Fruit fly (Drosophila melanogaster) whole organism, embryonic: ENCODE measurements around the gene HINT1.

Experiments used
- ATbp ChIP-seq: fragments of 200-800 bp; sonication (Bioruptor generic); optimal IDR thresholded peaks from 2 replicates; lab custom pipeline; 2017; ENCODE audit warnings: missing biosample characterization, mild to moderate bottlenecking, missing genetic modification characterization, missing genetic modification reagents
- Aef1 ChIP-seq: fragments of 200-800 bp; sonication (Bioruptor generic); IDR thresholded peaks from 3 replicates; pipeline ENCODE4 v1.3.6; 2022; ENCODE audit warnings: missing biosample characterization, missing genetic modification characterization
- CG11560 ChIP-seq: fragments of 200-800 bp; sonication (Bioruptor generic); IDR thresholded peaks from 3 replicates; pipeline ENCODE4 v1.3.6; 2022; ENCODE audit warnings: missing biosample characterization, missing genetic modification characterization
- CG12104 ChIP-seq: fragments of 200-800 bp; sonication (Bioruptor generic); optimal IDR thresholded peaks from 3 replicates; lab custom pipeline; 2016; ENCODE audit warnings: missing biosample characterization, missing genetic modification characterization
- CG12299 ChIP-seq: fragments of 200-800 bp; sonication (Bioruptor generic); optimal IDR thresholded peaks from 2 replicates; lab custom pipeline; 2018; ENCODE audit warnings: missing biosample characterization, mild to moderate bottlenecking, missing genetic modification characterization
- CG12942 ChIP-seq: fragments of 200-800 bp; sonication (Bioruptor generic); optimal IDR thresholded peaks from 3 replicates; lab custom pipeline; 2016; ENCODE audit warnings: missing biosample characterization, missing genetic modification characterization
- CG15514 ChIP-seq: fragments of 200-800 bp; sonication (Bioruptor generic); optimal IDR thresholded peaks from 3 replicates; lab custom pipeline; 2017; ENCODE audit warnings: missing biosample characterization, missing genetic modification characterization, mild to moderate bottlenecking, moderate library complexity, missing genetic modification reagents
- CG17802 ChIP-seq: fragments of 200-800 bp; sonication (Bioruptor generic); optimal IDR thresholded peaks from 2 replicates; lab custom pipeline; 2018; ENCODE audit warnings: missing biosample characterization, mild to moderate bottlenecking, missing genetic modification characterization, moderate library complexity
- CG18011 ChIP-seq: fragments of 200-800 bp; sonication (Bioruptor generic); optimal IDR thresholded peaks from 2 replicates; lab custom pipeline; 2017; ENCODE audit warnings: missing biosample characterization, missing genetic modification characterization, mild to moderate bottlenecking, moderate library complexity, missing genotype
- CG18599 ChIP-seq: fragments of 200-800 bp; sonication (Bioruptor generic); optimal IDR thresholded peaks from 3 replicates; lab custom pipeline; 2017; ENCODE audit warnings: missing biosample characterization, missing genetic modification characterization, mild to moderate bottlenecking, moderate library complexity, missing genetic modification reagents
- CG31365 ChIP-seq: fragments of 200-800 bp; sonication (Bioruptor generic); optimal IDR thresholded peaks from 2 replicates; lab custom pipeline; 2018; ENCODE audit warnings: missing biosample characterization, mild to moderate bottlenecking, missing genetic modification characterization
- CG31388 ChIP-seq: fragments of 200-800 bp; sonication (Bioruptor generic); optimal IDR thresholded peaks from 2 replicates; lab custom pipeline; 2016; ENCODE audit warnings: missing biosample characterization, missing genetic modification characterization
- CG3163 ChIP-seq: fragments of 200-800 bp; sonication (Bioruptor generic); optimal IDR thresholded peaks from 3 replicates; lab custom pipeline; 2016; ENCODE audit warnings: missing biosample characterization, missing genetic modification characterization
- CG4404 ChIP-seq: fragments of 200-800 bp; sonication (Bioruptor generic); IDR thresholded peaks from 2 replicates; pipeline ENCODE4 v1.3.6; 2022; ENCODE audit warnings: missing biosample characterization, missing genetic modification characterization
- CG5245 ChIP-seq: fragments of 200-800 bp; sonication (Bioruptor generic); optimal IDR thresholded peaks from 3 replicates; lab custom pipeline; 2016; ENCODE audit warnings: missing biosample characterization, missing genetic modification characterization
- CG6272 ChIP-seq: fragments of 200-800 bp; sonication (Bioruptor generic); IDR thresholded peaks from 2 replicates; pipeline ENCODE4 v1.3.6; 2022; ENCODE audit warnings: missing biosample characterization, missing genetic modification characterization
- CG6765 ChIP-seq: fragments of 200-800 bp; sonication (Bioruptor generic); optimal IDR thresholded peaks from 3 replicates; lab custom pipeline; 2017; ENCODE audit warnings: missing biosample characterization, mild to moderate bottlenecking, missing genetic modification characterization
- CG7556 ChIP-seq: fragments of 200-800 bp; sonication (Bioruptor generic); optimal IDR thresholded peaks from 2 replicates; lab custom pipeline; 2017; ENCODE audit warnings: missing biosample characterization, mild to moderate bottlenecking, missing genetic modification characterization
- CG8359 ChIP-seq: fragments of 200-800 bp; sonication (Bioruptor generic); optimal IDR thresholded peaks from 2 replicates; lab custom pipeline; 2017; ENCODE audit warnings: missing biosample characterization, mild to moderate bottlenecking, missing genetic modification characterization, borderline replicate concordance
- CG8944 ChIP-seq: fragments of 200-800 bp; sonication (Bioruptor generic); optimal IDR thresholded peaks from 3 replicates; lab custom pipeline; 2016; ENCODE audit warnings: missing biosample characterization, missing genetic modification characterization
- D ChIP-seq, 2 experiments: fragments of 200-800 bp in 1 of 2; fragments of >200 bp in 1 of 2; sonication (Bioruptor generic) in 1 of 2; optimal IDR thresholded peaks; 2 replicates in 1 of 2; 3 replicates in 1 of 2; lab custom pipeline; 2017; ENCODE audit warnings: mild to moderate bottlenecking in 1 of 2, missing biosample characterization in 1 of 2, missing genetic modification characterization in 1 of 2, missing genetic modification reagents in 1 of 2
- D19B ChIP-seq: fragments of 200-800 bp; sonication (Bioruptor generic); optimal IDR thresholded peaks from 2 replicates; lab custom pipeline; 2017; ENCODE audit warnings: missing biosample characterization, mild to moderate bottlenecking, missing genetic modification characterization
- Hand ChIP-seq: fragments of 200-800 bp; sonication (Bioruptor generic); optimal IDR thresholded peaks from 2 replicates; lab custom pipeline; 2017; ENCODE audit warnings: mild to moderate bottlenecking, missing biosample characterization, missing genetic modification reagents, missing genetic modification characterization
- Hmr ChIP-seq: fragments of 200-800 bp; sonication (Bioruptor generic); optimal IDR thresholded peaks from 3 replicates; lab custom pipeline; 2017; ENCODE audit warnings: mild to moderate bottlenecking, missing biosample characterization, missing genetic modification reagents, missing genetic modification characterization
- Lim3 ChIP-seq: fragments of 200-800 bp; sonication (Bioruptor generic); IDR thresholded peaks from 2 replicates; pipeline ENCODE4 v1.3.6; 2022; ENCODE audit warnings: missing biosample characterization, missing genetic modification characterization
- Mes4 ChIP-seq: fragments of 200-800 bp; sonication (Bioruptor generic); optimal IDR thresholded peaks from 2 replicates; lab custom pipeline; 2016; ENCODE audit warnings: missing biosample characterization, missing genetic modification characterization
- Mrtf ChIP-seq: fragments of 200-800 bp; sonication (Bioruptor generic); IDR thresholded peaks from 3 replicates; pipeline ENCODE4 v1.3.6; 2022; ENCODE audit warnings: missing biosample characterization, missing genetic modification characterization
- NC2β ChIP-seq: fragments of 200-800 bp; sonication (Bioruptor generic); optimal IDR thresholded peaks from 2 replicates; lab custom pipeline; 2016; ENCODE audit warnings: missing biosample characterization, missing genetic modification characterization
- Nf-YB ChIP-seq: fragments of 200-800 bp; sonication (Bioruptor generic); optimal IDR thresholded peaks from 3 replicates; lab custom pipeline; 2019; ENCODE audit warnings: missing biosample characterization, mild to moderate bottlenecking, missing genetic modification characterization, moderate library complexity
- NfI ChIP-seq: fragments of 200-800 bp; sonication (Bioruptor generic); optimal IDR thresholded peaks from 3 replicates; lab custom pipeline; 2018; ENCODE audit warnings: missing biosample characterization, mild to moderate bottlenecking, missing genetic modification characterization, moderate library complexity
- Spps ChIP-seq: fragments of 200-800 bp; sonication (Bioruptor generic); optimal IDR thresholded peaks from 2 replicates; lab custom pipeline; 2018; ENCODE audit warnings: missing biosample characterization, mild to moderate bottlenecking, missing genetic modification characterization
- Ssrp ChIP-seq: fragments of 200-800 bp; sonication (Bioruptor generic); optimal IDR thresholded peaks from 2 replicates; lab custom pipeline; 2018; ENCODE audit warnings: missing biosample characterization, mild to moderate bottlenecking, missing genetic modification characterization, moderate library complexity
- Trl ChIP-seq, 3 experiments: fragments of >200 bp in 2 of 3; fragments of 200-800 bp in 1 of 3; sonication (Bioruptor generic) in 1 of 3; optimal IDR thresholded peaks; 2 replicates in 1 of 3; 3 replicates in 2 of 3; lab custom pipeline; 2016 to 2017; ENCODE audit warnings: missing biosample characterization in 1 of 3, missing genetic modification characterization in 1 of 3
- ase ChIP-seq: fragments of 200-800 bp; sonication (Bioruptor generic); IDR thresholded peaks from 3 replicates; pipeline ENCODE4 v1.3.6; 2022; ENCODE audit warnings: missing biosample characterization, missing genetic modification characterization
- br ChIP-seq: fragments of >200 bp; optimal IDR thresholded peaks from 2 replicates; lab custom pipeline; 2017
- chm ChIP-seq: fragments of 200-800 bp; sonication (Bioruptor generic); IDR thresholded peaks from 2 replicates; pipeline ENCODE4 v1.3.6; 2022; ENCODE audit warnings: missing biosample characterization, missing genetic modification characterization
- crc ChIP-seq: fragments of 200-800 bp; sonication (Bioruptor generic); optimal IDR thresholded peaks from 2 replicates; lab custom pipeline; 2016; ENCODE audit warnings: missing biosample characterization, missing genetic modification characterization
- crol ChIP-seq: fragments of 200-800 bp; sonication (Bioruptor generic); IDR thresholded peaks from 2 replicates; pipeline ENCODE4 v1.3.6; 2022; ENCODE audit warnings: missing biosample characterization, missing genetic modification characterization
- grn ChIP-seq: fragments of 200-800 bp; sonication (Bioruptor generic); optimal IDR thresholded peaks from 3 replicates; lab custom pipeline; 2017; ENCODE audit warnings: missing biosample characterization, missing genetic modification characterization
- gt ChIP-seq: fragments of 200-800 bp; sonication (Bioruptor generic); IDR thresholded peaks from 2 replicates; pipeline ENCODE4 v1.3.6; 2022; ENCODE audit warnings: missing biosample characterization, missing genetic modification characterization
- jigr1 ChIP-seq: fragments of 200-800 bp; sonication (Bioruptor generic); IDR thresholded peaks from 3 replicates; pipeline ENCODE4 v1.3.6; 2022; ENCODE audit warnings: missing biosample characterization, missing genetic modification characterization
- lbe ChIP-seq: fragments of 200-800 bp; sonication (Bioruptor generic); optimal IDR thresholded peaks from 2 replicates; lab custom pipeline; 2016; ENCODE audit warnings: missing biosample characterization, mild to moderate bottlenecking, missing genetic modification characterization
- lilli ChIP-seq: fragments of 200-800 bp; sonication (Bioruptor generic); optimal IDR thresholded peaks from 3 replicates; lab custom pipeline; 2016; ENCODE audit warnings: missing biosample characterization, missing genetic modification characterization
- pita ChIP-seq: fragments of 200-800 bp; sonication (Bioruptor generic); optimal IDR thresholded peaks from 2 replicates; lab custom pipeline; 2017; ENCODE audit warnings: missing biosample characterization, mild to moderate bottlenecking, missing genetic modification characterization
- pnt ChIP-seq: fragments of 200-800 bp; sonication (Bioruptor generic); optimal IDR thresholded peaks from 3 replicates; lab custom pipeline; 2016; ENCODE audit warnings: missing biosample characterization, missing genetic modification characterization
- ro ChIP-seq: fragments of 200-800 bp; sonication (Bioruptor generic); IDR thresholded peaks from 2 replicates; pipeline ENCODE4 v1.3.6; 2022; ENCODE audit warnings: missing biosample characterization, missing genetic modification characterization
- shn ChIP-seq: fragments of 200-800 bp; sonication (Bioruptor generic); optimal IDR thresholded peaks from 3 replicates; lab custom pipeline; 2016; ENCODE audit warnings: missing biosample characterization, missing genetic modification characterization
- tin ChIP-seq: fragments of 200-800 bp; sonication (Bioruptor generic); optimal IDR thresholded peaks from 3 replicates; lab custom pipeline; 2016; ENCODE audit warnings: missing biosample characterization, missing genetic modification characterization
- usp ChIP-seq: fragments of >200 bp; optimal IDR thresholded peaks from 2 replicates; lab custom pipeline; 2017; ENCODE audit warnings: missing biosample characterization, missing genetic modification characterization
- wdn ChIP-seq: fragments of 200-800 bp; sonication (Bioruptor generic); IDR thresholded peaks from 2 replicates; pipeline ENCODE4 v1.3.6; 2022; ENCODE audit warnings: missing biosample characterization, missing genetic modification characterization

Gene HINT1

dm6 chr2L:2731370-2732138 is 38.4 kb upstream of the HINT1 start (continued):
- TF ChIP-seq CG18011 (GFP tag; lab: Kevin White, UChicago) (no peak), Mrtf (GFP tag; lab: Robert Waterston, UW) (0 out of 3 replicates have a peak, but pooled peaks have one; percentile 19), CG7556 (GFP tag; lab: Kevin White, UChicago) (peak; percentile 25), Nf-YB (no peak), CG3163 (GFP tag; lab: Kevin White, UChicago) (no peak), shn (GFP tag; lab: Kevin White, UChicago) (no peak), pita (GFP tag; lab: Kevin White, UChicago) (no peak), Mes4 (GFP tag; lab: Kevin White, UChicago) (no peak), ATbp (GFP tag; lab: Kevin White, UChicago) (peak; percentile 20), CG4404 (GFP tag; lab: Robert Waterston, UW) (no peak), CG12104 (GFP tag; lab: Kevin White, UChicago) (no peak), CG11560 (tag; lab: Robert Waterston, UW) (no peak), CG31365 (tag; lab: Kevin White, UChicago) (no peak), CG6272 (GFP tag; lab: Robert Waterston, UW) (no peak), Aef1 (GFP tag; lab: Robert Waterston, UW) (0 out of 3 replicates have a peak, but pooled peaks have one; percentile 25), CG5245 (GFP tag; lab: Kevin White, UChicago) (no peak), CG18599 (GFP tag; lab: Kevin White, UChicago) (no peak), ro (no peak), Spps (tag; lab: Kevin White, UChicago) (no peak), crc (GFP tag; lab: Kevin White, UChicago) (no peak), CG17802 (no peak), CG15514 (peak; percentile 11), D (optimal IDR thresholded peaks at IDR 0.05; lab: Kevin White, UChicago) (no peak), D (GFP tag; optimal IDR thresholded peaks at IDR 0.05; lab: Kevin White, UChicago) (peak; percentile 15), Trl (optimal IDR thresholded peaks at IDR 0.05; lab: Kevin White, UChicago) (no peak), Trl (GFP tag; optimal IDR thresholded peaks at IDR 0.05; lab: Kevin White, UChicago) (no peak), tin (no peak), grn (GFP tag; lab: Kevin White, UChicago) (no peak), br (lab: Kevin White, UChicago) (no peak), CG8944 (GFP tag; lab: Kevin White, UChicago) (no peak), pnt (GFP tag; lab: Kevin White, UChicago) (peak; percentile 37), ase (GFP tag; lab: Robert Waterston, UW) (peak; percentile 47; the same call in 1 of the 3 replicates), lbe (GFP tag; lab: Kevin White, UChicago) (no peak), CG6765 (GFP tag; lab: Kevin White, UChicago) (no peak), CG31388 (GFP tag; lab: Kevin White, UChicago) (no peak), CG8359 (no peak), chm (GFP tag; lab: Robert Waterston, UW) (no peak), wdn (GFP tag; lab: Robert Waterston, UW) (no peak), Hmr (peak; percentile 10), Hand (no peak), usp (GFP tag; lab: Kevin White, UChicago) (no peak), jigr1 (GFP tag; lab: Robert Waterston, UW) (no peak), gt (GFP tag; lab: Robert Waterston, UW) (no peak), lilli (GFP tag; lab: Kevin White, UChicago) (peak; percentile 20), CG12299 (tag; lab: Kevin White, UChicago) (no peak), NfI (GFP tag; lab: Kevin White, UChicago) (no peak), NC2β (GFP tag; lab: Kevin White, UChicago) (peak; percentile 11), CG12942 (GFP tag; lab: Kevin White, UChicago) (no peak), crol (GFP tag; lab: Robert Waterston, UW) (peak; percentile 47; the same call in 1 of the 2 replicates), D19B (GFP tag; lab: Kevin White, UChicago) (no peak), Lim3 (GFP tag; lab: Robert Waterston, UW) (no peak), Ssrp (tag; lab: Kevin White, UChicago) (no peak)
